Fruit fly (Drosophila melanogaster): ENCODE data around the gene eIF3a.

eIF3a gene

DNA sequence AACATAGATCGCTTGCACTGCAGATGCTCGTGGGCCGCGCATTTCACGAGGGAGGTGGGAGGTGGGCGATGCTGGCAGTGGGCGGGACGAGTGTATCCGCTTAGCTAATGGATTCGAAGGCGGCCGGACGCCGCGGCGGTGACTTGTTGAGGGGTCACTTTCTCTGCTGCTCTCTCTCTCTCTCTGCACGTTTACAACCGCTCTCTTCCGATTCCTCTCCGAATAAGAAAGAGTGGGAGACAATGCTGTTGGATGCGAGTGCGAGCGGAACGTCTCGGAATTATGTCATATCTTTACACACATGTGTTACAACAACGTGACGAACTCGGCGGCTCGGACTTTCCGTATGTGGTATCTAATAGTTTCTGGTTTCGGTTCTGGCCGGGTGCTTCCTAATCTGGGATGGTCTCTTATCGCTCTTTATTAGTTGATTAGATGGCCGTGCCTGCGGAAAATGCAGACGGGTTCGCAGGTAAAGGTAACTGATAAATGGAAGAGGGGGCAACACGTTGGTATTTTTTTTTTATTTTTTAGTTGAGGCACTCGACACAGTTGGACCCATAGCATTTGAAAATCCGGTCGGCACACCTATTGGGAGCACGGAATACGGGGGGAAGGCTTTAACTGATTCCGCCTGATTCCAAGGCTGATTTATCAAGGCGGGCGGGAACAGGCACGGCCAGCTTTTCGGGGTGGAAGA lies 18.8 kb upstream of the eIF3a start (continued):
- TF ChIP-seq stwl (tag; optimal IDR thresholded peaks at IDR 0.05), result no peak
- TF ChIP-seq her (GFP tag; optimal IDR thresholded peaks at IDR 0.05), result no peak
- TF ChIP-seq eve (GFP tag; optimal IDR thresholded peaks at IDR 0.05), result no peak
- TF ChIP-seq Spps (tag; optimal IDR thresholded peaks at IDR 0.05), result no peak
- TF ChIP-seq eyg (GFP tag; optimal IDR thresholded peaks at IDR 0.05), result no peak
- TF ChIP-seq Ets65A (GFP tag), result no peak
- peak; percentile 32 for TF ChIP-seq nerfin-1 (tag; optimal IDR thresholded peaks at IDR 0.05)
- no peak for TF ChIP-seq CG18764 (GFP tag; optimal IDR thresholded peaks at IDR 0.05)
- TF ChIP-seq Tbp (GFP tag; optimal IDR thresholded peaks at IDR 0.05), result no peak
- TF ChIP-seq CG10147 (GFP tag; optimal IDR thresholded peaks at IDR 0.05), result peak; percentile 17
- no peak for TF ChIP-seq B-H1 (GFP tag; IDR thresholded peaks at IDR 0.05)
- no peak for TF ChIP-seq fru (optimal IDR thresholded peaks at IDR 0.05)
- TF ChIP-seq CG14710 (tag; optimal IDR thresholded peaks at IDR 0.05), result no peak
- TF ChIP-seq CG15601 (tag; optimal IDR thresholded peaks at IDR 0.05), result no peak
- no peak for TF ChIP-seq chm (GFP tag; IDR thresholded peaks at IDR 0.05)
- peak; percentile 83 for TF ChIP-seq twi (tag; optimal IDR thresholded peaks at IDR 0.05)
- no peak for TF ChIP-seq sc (optimal IDR thresholded peaks at IDR 0.05)
- TF ChIP-seq sc (GFP tag; optimal IDR thresholded peaks at IDR 0.05), result no peak
- no peak for TF ChIP-seq NC2β (GFP tag; optimal IDR thresholded peaks at IDR 0.05)
- TF ChIP-seq vvl (GFP tag; IDR thresholded peaks at IDR 0.05), result peak; percentile 27; the same call in 1 of the 2 replicates
- peak; percentile 30; the same call in 1 of the 2 replicates for TF ChIP-seq seq (GFP tag; IDR thresholded peaks at IDR 0.05)
- no peak for TF ChIP-seq tio (GFP tag; optimal IDR thresholded peaks at IDR 0.05)
- no peak for TF ChIP-seq BEAF-32 (GFP tag; optimal IDR thresholded peaks at IDR 0.05)
- TF ChIP-seq pfk (GFP tag; optimal IDR thresholded peaks at IDR 0.05), result no peak
- TF ChIP-seq CG11504 (tag; optimal IDR thresholded peaks at IDR 0.05), result no peak
- TF ChIP-seq CG18619 (GFP tag; optimal IDR thresholded peaks at IDR 0.05), result no peak
- no peak for TF ChIP-seq Max (GFP tag; optimal IDR thresholded peaks at IDR 0.05)
- TF ChIP-seq CG2875 (GFP tag; optimal IDR thresholded peaks at IDR 0.05), result no peak
- TF ChIP-seq CG5180 (GFP tag; optimal IDR thresholded peaks at IDR 0.05), result peak; percentile 86
- no peak for TF ChIP-seq sim (GFP tag; IDR thresholded peaks at IDR 0.05)
- TF ChIP-seq mld (GFP tag; IDR thresholded peaks at IDR 0.05; ENCODE audit: partially characterized antibody), result no peak
- no peak for TF ChIP-seq Ada2b (GFP tag; IDR thresholded peaks at IDR 0.05)
- no peak for TF ChIP-seq CG13296 (GFP tag; optimal IDR thresholded peaks at IDR 0.05)
- TF ChIP-seq TFAM (GFP tag; optimal IDR thresholded peaks at IDR 0.05), result no peak
- no peak for TF ChIP-seq CG15011 (GFP tag; optimal IDR thresholded peaks at IDR 0.05)
- no peak for TF ChIP-seq CG1024 (GFP tag; IDR thresholded peaks at IDR 0.05)
- TF ChIP-seq CG4282 (GFP tag; optimal IDR thresholded peaks at IDR 0.05), result no peak
- no peak for TF ChIP-seq gfzf (GFP tag; optimal IDR thresholded peaks at IDR 0.05)
- no peak for TF ChIP-seq CG11560 (tag; IDR thresholded peaks at IDR 0.05)
- TF ChIP-seq jigr1 (GFP tag; IDR thresholded peaks at IDR 0.05), result no peak
- no peak for TF ChIP-seq Ravus (GFP tag; IDR thresholded peaks at IDR 0.05)
- TF ChIP-seq CG3163 (GFP tag; optimal IDR thresholded peaks at IDR 0.05), result peak; percentile 81
- peak; percentile 51 for TF ChIP-seq CG34376 (GFP tag; optimal IDR thresholded peaks at IDR 0.05)
- no peak for TF ChIP-seq Nf-YA (GFP tag; IDR thresholded peaks at IDR 0.05)
- no peak for TF ChIP-seq CG1647 (GFP tag; optimal IDR thresholded peaks at IDR 0.05)
- no peak for TF ChIP-seq Dip2 (GFP tag; IDR thresholded peaks at IDR 0.05)
- no peak for TF ChIP-seq H15 (GFP tag; IDR thresholded peaks at IDR 0.05)
- no peak for TF ChIP-seq pzg (GFP tag; optimal IDR thresholded peaks at IDR 0.05)
- no peak for TF ChIP-seq hth (optimal IDR thresholded peaks at IDR 0.05)
- TF ChIP-seq hkb (optimal IDR thresholded peaks at IDR 0.05), result no peak
- TF ChIP-seq hkb (GFP tag; IDR thresholded peaks at IDR 0.05), result no peak
- peak; percentile 71 for TF ChIP-seq Blimp-1 (GFP tag; optimal IDR thresholded peaks at IDR 0.05)

Data from whole organism, embryonic.